Worm (Caenorhabditis elegans) whole organism, early embryonic: ENCODE measurements around the gene syx-18.

ENCODE experiments used
- F13C5.2 ChIP-seq: sonication (generic microtip); optimal IDR thresholded peaks from 2 replicates; lab custom pipeline; 2017; ENCODE audit warnings: mild to moderate bottlenecking, missing genetic modification characterization, inconsistent platforms, missing compliant biosample characterization
- ama-1 ChIP-seq: fragments of 150-350 bp; optimal IDR thresholded peaks from 2 replicates; lab custom pipeline; 2014
- ceh-13 ChIP-seq: fragments of 200-800 bp; sonication (Bioruptor generic); optimal IDR thresholded peaks from 2 replicates; lab custom pipeline; 2018; ENCODE audit warnings: mild to moderate bottlenecking, missing genetic modification characterization, missing compliant biosample characterization
- flt-1 ChIP-seq: fragments of 200-800 bp; sonication (Bioruptor generic); IDR thresholded peaks from 2 replicates; pipeline ENCODE4 v1.3.6; 2022; ENCODE audit warnings: missing genetic modification characterization, missing compliant biosample characterization
- hmg-4 ChIP-seq: fragments of 200-800 bp; sonication (Bioruptor generic); optimal IDR thresholded peaks from 2 replicates; lab custom pipeline; 2018; ENCODE audit warnings: mild to moderate bottlenecking, missing genetic modification characterization, missing compliant biosample characterization
- hnd-1 ChIP-seq: sonication (generic microtip); optimal IDR thresholded peaks from 2 replicates; lab custom pipeline; 2016; ENCODE audit warnings: missing genetic modification characterization, missing compliant biosample characterization
- pes-1 ChIP-seq: fragments of 200-800 bp; sonication (Bioruptor generic); IDR thresholded peaks from 2 replicates; pipeline ENCODE4 v1.3.6; 2022; ENCODE audit warnings: missing genetic modification reagents, missing genetic modification characterization, missing compliant biosample characterization
- scrt-1 ChIP-seq: fragments of 200-800 bp; sonication (Bioruptor generic); IDR thresholded peaks from 2 replicates; pipeline ENCODE4 v1.3.6; 2022; ENCODE audit warnings: missing genetic modification characterization, missing compliant biosample characterization
- sea-1 ChIP-seq: fragments of 200-800 bp; sonication (Bioruptor generic); conservative IDR thresholded peaks from 2 replicates; pipeline ENCODE4 v1.3.6; 2022; ENCODE audit warnings: missing genetic modification characterization, missing compliant biosample characterization
- tbx-37 ChIP-seq: fragments of 200-800 bp; sonication (Bioruptor generic); conservative IDR thresholded peaks from 2 replicates; pipeline ENCODE4 v1.3.6; 2022; ENCODE audit warnings: missing genetic modification reagents, missing genetic modification characterization, missing compliant biosample characterization
- tra-4 ChIP-seq: sonication (generic microtip); optimal IDR thresholded peaks from 2 replicates; lab custom pipeline; 2017; ENCODE audit warnings: missing genetic modification characterization, missing compliant biosample characterization

Gene syx-18

DNA sequence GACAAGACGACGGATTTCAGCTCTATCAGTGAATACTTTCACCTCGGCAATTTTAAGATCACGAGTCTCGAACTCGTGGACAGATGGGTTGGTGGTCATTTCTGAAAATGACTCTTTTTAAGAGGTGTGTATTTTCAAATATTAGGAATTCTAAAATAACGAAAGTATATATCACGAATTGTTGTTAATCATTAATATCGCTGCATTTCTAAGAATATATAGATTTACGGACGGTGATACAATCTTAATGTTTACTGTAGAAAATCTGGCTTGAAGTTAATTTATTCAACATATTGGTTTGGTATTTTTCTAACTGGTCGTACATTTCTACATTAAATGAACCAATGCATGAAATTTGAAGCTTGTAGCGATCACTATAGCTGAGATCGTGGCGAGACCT is 50.0 kb downstream of the syx-18 start, which contains the start of gene ZK1055.7:
Gene ZK1055.7, minus strand, starts transcription at position 101 of the 400 bp plus-strand sequence.
- TF ChIP-seq hmg-4 (GFP tag; lab: Kevin White, UChicago), result no peak
- no peak for TF ChIP-seq sea-1 (GFP tag; lab: Robert Waterston, UW)
- no peak for TF ChIP-seq pes-1 (GFP tag; lab: Robert Waterston, UW)
- no peak for TF ChIP-seq flt-1 (GFP tag; lab: Robert Waterston, UW)
- no peak for TF ChIP-seq tbx-37
- no peak for TF ChIP-seq F13C5.2 (tag; lab: Kevin White, UChicago)
- no peak for TF ChIP-seq hnd-1
- TF ChIP-seq ama-1 (lab: Kevin White, UChicago), result no peak
- TF ChIP-seq tra-4 (tag; lab: Kevin White, UChicago), result no peak
- no peak for TF ChIP-seq ceh-13 (GFP tag; lab: Kevin White, UChicago)
- TF ChIP-seq scrt-1, result no peak
